Worm (Caenorhabditis elegans) whole organism, L4/young adult: Measurements from ENCODE around the gene nhr-38.

Source experiments
- W03F9.2 ChIP-seq: fragments of 150-350 bp; optimal IDR thresholded peaks from 2 replicates; lab custom pipeline; 2014; ENCODE audit warnings: missing biosample characterization, missing genetic modification characterization
- dao-5 ChIP-seq: sonication (generic microtip); optimal IDR thresholded peaks from 2 replicates; lab custom pipeline; 2016; ENCODE audit warnings: missing genotype, missing genetic modification characterization, moderate library complexity, missing compliant biosample characterization

DNA sequence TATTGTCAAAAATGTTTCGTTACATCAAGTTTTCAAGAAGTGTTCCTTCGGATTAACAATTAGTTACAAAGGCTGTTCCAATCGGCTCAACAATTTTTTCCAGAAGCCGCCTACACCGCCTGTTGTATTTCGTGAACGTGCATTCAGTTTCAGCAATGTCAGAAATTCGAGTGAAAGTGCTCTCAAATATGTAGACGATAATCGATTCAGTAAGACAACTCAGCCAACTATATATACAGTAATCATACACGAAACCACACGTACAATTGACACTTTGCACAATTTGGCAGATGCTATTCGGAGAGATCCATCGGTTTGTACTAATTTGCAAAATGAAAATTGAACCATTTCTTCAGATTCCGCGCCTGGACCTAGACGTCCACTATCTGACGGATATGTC is 13.5 kb upstream of the nhr-38 start:
- no peak for TF ChIP-seq W03F9.2 (tag; lab: Kevin White, UChicago)
- no peak for TF ChIP-seq dao-5
